Fruit fly (Drosophila melanogaster): ENCODE results near the gene strat.

The strat gene

DNA sequence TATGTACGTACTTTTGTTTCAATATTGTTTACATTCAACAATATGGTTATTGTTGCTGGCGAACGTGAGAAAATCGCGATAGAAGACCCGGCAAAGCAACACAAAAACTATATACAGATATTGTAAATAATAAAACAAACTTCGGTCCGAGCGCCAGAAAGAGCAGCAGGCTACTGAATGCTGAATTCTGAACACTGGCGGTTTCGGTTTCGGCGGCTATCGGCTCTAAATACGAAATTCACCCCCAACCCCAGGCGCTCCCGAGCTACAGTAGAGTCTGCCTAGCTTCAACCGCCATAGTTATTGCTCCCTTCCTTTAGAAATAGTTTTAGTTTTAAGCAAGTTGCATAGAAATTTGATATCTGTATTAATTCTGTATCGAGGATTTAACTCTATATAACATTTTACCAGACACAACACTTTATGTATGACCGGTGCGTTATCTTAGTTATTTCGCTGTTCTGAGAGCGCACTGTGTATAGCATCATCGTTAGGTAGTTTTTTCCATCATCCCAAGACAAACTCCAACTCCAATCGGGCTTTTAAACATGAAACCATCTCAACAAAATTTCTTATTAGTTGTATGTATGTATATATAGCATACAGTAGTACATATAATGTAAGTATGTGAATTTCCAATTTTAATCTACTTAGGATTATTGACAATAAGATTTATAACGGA is 42.3 kb downstream of the strat start, which contains the start of gene CG7627 (continued):
- peak; percentile 51 for TF ChIP-seq scrt (GFP tag; optimal IDR thresholded peaks at IDR 0.05)
- no peak for TF ChIP-seq hbn (GFP tag; IDR thresholded peaks at IDR 0.05; ENCODE audit: partially characterized antibody)
- TF ChIP-seq lola (GFP tag; optimal IDR thresholded peaks at IDR 0.05), result peak in 1 of 3 experiments; percentile 43
- peak; percentile 50 for TF ChIP-seq eyg (GFP tag; optimal IDR thresholded peaks at IDR 0.05)
- peak; percentile 65 for TF ChIP-seq peb (GFP tag; IDR thresholded peaks at IDR 0.05)
- TF ChIP-seq CG11247 (GFP tag; IDR thresholded peaks at IDR 0.05), result peak; percentile 88
- peak; percentile 56 for TF ChIP-seq Sox102F (GFP tag; optimal IDR thresholded peaks at IDR 0.05)
- TF ChIP-seq CG7372 (GFP tag; IDR thresholded peaks at IDR 0.05), result peak; percentile 75
- peak; percentile 67 to 77 for TF ChIP-seq dpn (GFP tag; optimal IDR thresholded peaks at IDR 0.05)
- TF ChIP-seq wek (GFP tag; optimal IDR thresholded peaks at IDR 0.05), result peak; percentile 30
- TF ChIP-seq CG8478 (optimal IDR thresholded peaks at IDR 0.05), result no peak
- no peak for TF ChIP-seq CG14860 (GFP tag; IDR thresholded peaks at IDR 0.05; ENCODE audit: partially characterized antibody)
- TF ChIP-seq klu (GFP tag; IDR thresholded peaks at IDR 0.05), result peak; percentile 25; the same call in 1 of the 2 replicates
- TF ChIP-seq Lhr (GFP tag; optimal IDR thresholded peaks at IDR 0.05), result no peak
- TF ChIP-seq D (optimal IDR thresholded peaks at IDR 0.05), result no peak
- TF ChIP-seq D (GFP tag; optimal IDR thresholded peaks at IDR 0.05), result peak; percentile 51
- TF ChIP-seq Kr (GFP tag; optimal IDR thresholded peaks at IDR 0.05), result no peak
- TF ChIP-seq CkIIα-i1 (GFP tag; IDR thresholded peaks at IDR 0.05), result 0 out of 2 replicates have a peak, but pooled peaks have one; percentile 37
- peak; percentile 64; the same call in 1 of the 2 replicates for TF ChIP-seq CG32767 (GFP tag; IDR thresholded peaks at IDR 0.05)
- peak; percentile 82 for TF ChIP-seq BtbVII (GFP tag; optimal IDR thresholded peaks at IDR 0.05)
- peak; percentile 98 for TF ChIP-seq grau (tag; optimal IDR thresholded peaks at IDR 0.05)
- TF ChIP-seq CG12659 (GFP tag; optimal IDR thresholded peaks at IDR 0.05), result peak; percentile 73
- TF ChIP-seq Chrac-16 (GFP tag; optimal IDR thresholded peaks at IDR 0.05), result peak; percentile 62
- TF ChIP-seq Mes4 (GFP tag; optimal IDR thresholded peaks at IDR 0.05), result peak; percentile 35
- no peak for TF ChIP-seq sc (optimal IDR thresholded peaks at IDR 0.05)
- peak; percentile 6 for TF ChIP-seq sc (GFP tag; optimal IDR thresholded peaks at IDR 0.05)
- peak; percentile 70 for TF ChIP-seq unpg (GFP tag; optimal IDR thresholded peaks at IDR 0.05)
- peak; percentile 47 for TF ChIP-seq Max (GFP tag; optimal IDR thresholded peaks at IDR 0.05)
- peak; percentile 73 for TF ChIP-seq caup (GFP tag; optimal IDR thresholded peaks at IDR 0.05; ENCODE audit: severe bottlenecking)
- peak; percentile 56 to 76 for TF ChIP-seq chif (GFP tag; optimal IDR thresholded peaks at IDR 0.05)
- peak; percentile 70 for TF ChIP-seq Side (GFP tag; optimal IDR thresholded peaks at IDR 0.05)
- peak; percentile 50 for TF ChIP-seq CG10654 (GFP tag; optimal IDR thresholded peaks at IDR 0.05)
- peak; percentile 61; the same call in 1 of the 2 replicates for TF ChIP-seq dati (GFP tag; IDR thresholded peaks at IDR 0.05)
- peak; percentile 44; the same call in 1 of the 2 replicates for TF ChIP-seq cas (GFP tag; IDR thresholded peaks at IDR 0.05)
- TF ChIP-seq CG8924 (tag; optimal IDR thresholded peaks at IDR 0.05), result peak; percentile 61
- TF ChIP-seq sens-2 (GFP tag; IDR thresholded peaks at IDR 0.05), result no peak
- peak; percentile 55 for TF ChIP-seq Nf-YC (tag; optimal IDR thresholded peaks at IDR 0.05)
- TF ChIP-seq CG30403 (GFP tag; optimal IDR thresholded peaks at IDR 0.05), result peak; percentile 83
- no peak for TF ChIP-seq Opbp (GFP tag; IDR thresholded peaks at IDR 0.05; ENCODE audit: partially characterized antibody)
- TF ChIP-seq CG10979 (tag; optimal IDR thresholded peaks at IDR 0.05), result peak; percentile 78
- no peak for TF ChIP-seq dan (GFP tag; IDR thresholded peaks at IDR 0.05)
- peak; percentile 54 for TF ChIP-seq Oli (tag; optimal IDR thresholded peaks at IDR 0.05)
- TF ChIP-seq Xrp1 (GFP tag; IDR thresholded peaks at IDR 0.05), result peak; percentile 83
- TF ChIP-seq Rfx (GFP tag; IDR thresholded peaks at IDR 0.05), result peak; percentile 87
- peak; percentile 19 for TF ChIP-seq CG4854 (GFP tag; optimal IDR thresholded peaks at IDR 0.05)
- TF ChIP-seq CG7745 (tag; optimal IDR thresholded peaks at IDR 0.05), result no peak
- TF ChIP-seq crc (GFP tag; optimal IDR thresholded peaks at IDR 0.05), result peak; percentile 68
- peak; percentile 54; the same call in 1 of the 2 replicates for TF ChIP-seq toy (GFP tag; IDR thresholded peaks at IDR 0.05)
- TF ChIP-seq CG6689 (GFP tag; IDR thresholded peaks at IDR 0.05), result peak; percentile 75
- TF ChIP-seq CG10209 (GFP tag; optimal IDR thresholded peaks at IDR 0.05), result peak; percentile 79

Data from whole organism, embryonic.